ENCODE assay signal across 1 fruit fly cellular context in the genomic region with DNA sequence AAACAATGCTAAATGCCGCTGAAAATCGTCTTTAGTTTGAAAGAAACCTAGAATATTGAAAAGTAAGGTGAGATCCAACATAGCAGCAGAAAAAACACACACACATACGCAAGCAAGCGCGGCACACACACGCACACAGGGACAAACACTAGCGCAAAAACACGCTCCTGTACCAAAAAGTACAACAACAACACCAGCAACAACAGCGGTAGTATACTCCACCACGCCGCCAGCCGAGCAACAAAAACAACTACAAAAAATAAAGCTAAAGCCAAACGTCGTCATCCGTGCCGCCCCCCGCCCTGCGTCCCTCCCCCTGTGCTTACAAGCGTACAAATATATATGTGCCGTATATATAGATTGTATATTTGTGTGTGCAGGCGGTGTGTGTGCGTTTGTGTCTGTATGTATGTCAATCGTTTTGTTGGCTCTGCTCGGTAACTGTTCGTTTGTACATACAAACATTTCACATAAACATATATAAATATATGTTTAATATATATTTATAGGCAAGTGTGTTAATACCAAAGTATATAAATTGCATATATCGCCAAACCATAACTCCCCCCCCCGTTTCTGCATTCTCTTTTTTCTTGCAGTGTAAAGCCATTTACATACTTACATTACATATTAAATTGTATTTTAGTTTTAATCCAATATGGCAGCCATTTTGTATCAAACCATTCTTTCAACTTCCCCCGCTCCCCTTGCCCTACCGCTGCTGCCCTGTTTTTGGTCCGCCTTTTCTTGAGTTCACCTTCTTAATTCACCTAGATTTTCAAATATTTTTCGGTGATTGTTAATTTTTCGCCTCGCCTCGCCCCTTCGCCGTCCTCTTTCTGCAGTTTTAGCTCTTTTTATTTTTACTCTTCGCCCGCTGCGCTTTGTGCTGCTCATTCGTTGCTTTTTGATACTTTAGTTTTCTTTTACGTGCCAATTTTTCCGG.
TF ChIP-seq lines count a peak whose summit lies in the region.

No protein-coding gene starts in this region.

TF ChIP-seq in whole organism, embryonic, 481 proteins besides CTCF, POLR2A, EP300 and RAD21 (continued from another document):
- no peak for TF ChIP-seq Bteb2 (GFP tag; optimal IDR thresholded peaks at IDR 0.05; lab: Kevin White, UChicago)
- no peak for TF ChIP-seq stwl (tag; optimal IDR thresholded peaks at IDR 0.05; lab: Kevin White, UChicago)
- TF ChIP-seq ab (GFP tag; optimal IDR thresholded peaks at IDR 0.05; lab: Kevin White, UChicago): no peak
- TF ChIP-seq Dad (GFP tag; optimal IDR thresholded peaks at IDR 0.05; lab: Kevin White, UChicago): no peak
- TF ChIP-seq fd96Cb (tag; optimal IDR thresholded peaks at IDR 0.05; lab: Kevin White, UChicago): peak; percentile 9
- no peak for TF ChIP-seq CG10462 (GFP tag; optimal IDR thresholded peaks at IDR 0.05; lab: Kevin White, UChicago)
- 0 out of 3 replicates have a peak, but pooled peaks have one; percentile 21 for TF ChIP-seq tgo (GFP tag; IDR thresholded peaks at IDR 0.05; lab: Robert Waterston, UW)
- no peak for TF ChIP-seq mld (GFP tag; IDR thresholded peaks at IDR 0.05; lab: Robert Waterston, UW; ENCODE audit: partially characterized antibody)
- TF ChIP-seq gce (GFP tag; IDR thresholded peaks at IDR 0.05; lab: Robert Waterston, UW): no peak
- TF ChIP-seq lbe (GFP tag; optimal IDR thresholded peaks at IDR 0.05; lab: Kevin White, UChicago): peak; percentile 7
- peak; percentile 4 for TF ChIP-seq CG10209 (GFP tag; optimal IDR thresholded peaks at IDR 0.05; lab: Kevin White, UChicago)
- TF ChIP-seq Aef1 (GFP tag; IDR thresholded peaks at IDR 0.05; lab: Robert Waterston, UW): peak; percentile 51; the same call in 2 of the 3 replicates
- TF ChIP-seq CG4328 (GFP tag; optimal IDR thresholded peaks at IDR 0.05; lab: Kevin White, UChicago): no peak
- peak; percentile 45 for TF ChIP-seq zf30C (GFP tag; optimal IDR thresholded peaks at IDR 0.05; lab: Kevin White, UChicago)
- TF ChIP-seq Med (GFP tag; lab: Kevin White, UChicago): peak; percentile 31
- TF ChIP-seq az2 (GFP tag; optimal IDR thresholded peaks at IDR 0.05; lab: Kevin White, UChicago): peak; percentile 7
- peak; percentile 26 for TF ChIP-seq CG15269 (tag; optimal IDR thresholded peaks at IDR 0.05; lab: Kevin White, UChicago)
- no peak for TF ChIP-seq CG18262 (tag; optimal IDR thresholded peaks at IDR 0.05; lab: Kevin White, UChicago)
- no peak for TF ChIP-seq CG43689 (GFP tag; IDR thresholded peaks at IDR 0.05; lab: Robert Waterston, UW)
- TF ChIP-seq Sry-β (GFP tag; optimal IDR thresholded peaks at IDR 0.05; lab: Kevin White, UChicago): no peak
- TF ChIP-seq Xrp1 (GFP tag; IDR thresholded peaks at IDR 0.05; lab: Robert Waterston, UW): peak; percentile 47; the same call in 1 of the 2 replicates
- 0 out of 2 replicates have a peak, but pooled peaks have one; percentile 24 for TF ChIP-seq Ada2b (GFP tag; IDR thresholded peaks at IDR 0.05; lab: Robert Waterston, UW)
- TF ChIP-seq phol (tag; optimal IDR thresholded peaks at IDR 0.05; lab: Kevin White, UChicago): peak; percentile 73
- no peak for TF ChIP-seq mirr (GFP tag; optimal IDR thresholded peaks at IDR 0.05; lab: Kevin White, UChicago)
- peak; percentile 26; the same call in 1 of the 2 replicates for TF ChIP-seq slbo (GFP tag; IDR thresholded peaks at IDR 0.05; lab: Robert Waterston, UW)
- no peak for TF ChIP-seq CG1832 (GFP tag; optimal IDR thresholded peaks at IDR 0.05; lab: Kevin White, UChicago)
- TF ChIP-seq CG7786 (GFP tag; optimal IDR thresholded peaks at IDR 0.05; lab: Kevin White, UChicago): no peak
- TF ChIP-seq crol (GFP tag; IDR thresholded peaks at IDR 0.05; lab: Robert Waterston, UW): peak; percentile 87
- peak; percentile 6 for TF ChIP-seq ewg (GFP tag; optimal IDR thresholded peaks at IDR 0.05; lab: Kevin White, UChicago)
- TF ChIP-seq gfzf (GFP tag; optimal IDR thresholded peaks at IDR 0.05; lab: Kevin White, UChicago): no peak
- no peak for TF ChIP-seq HHEX (GFP tag; optimal IDR thresholded peaks at IDR 0.05; lab: Kevin White, UChicago)
- TF ChIP-seq Dip2 (GFP tag; IDR thresholded peaks at IDR 0.05; lab: Robert Waterston, UW): no peak
- peak; percentile 15 for TF ChIP-seq CG12659 (GFP tag; optimal IDR thresholded peaks at IDR 0.05; lab: Kevin White, UChicago)
- TF ChIP-seq Mes4 (GFP tag; optimal IDR thresholded peaks at IDR 0.05; lab: Kevin White, UChicago): no peak
- no peak for TF ChIP-seq CG10267 (tag; optimal IDR thresholded peaks at IDR 0.05; lab: Kevin White, UChicago)
- TF ChIP-seq CG10654 (GFP tag; optimal IDR thresholded peaks at IDR 0.05; lab: Kevin White, UChicago): peak; percentile 16
- TF ChIP-seq sob (GFP tag; IDR thresholded peaks at IDR 0.05; lab: Robert Waterston, UW): 0 out of 2 replicates have a peak, but pooled peaks have one; percentile 5
- no peak for TF ChIP-seq zfh2 (GFP tag; optimal IDR thresholded peaks at IDR 0.05; lab: Kevin White, UChicago)
- no peak for TF ChIP-seq CG6683 (GFP tag; optimal IDR thresholded peaks at IDR 0.05; lab: Kevin White, UChicago)
- TF ChIP-seq MBD-R2 (GFP tag; IDR thresholded peaks at IDR 0.05; lab: Robert Waterston, UW): no peak; the same call in 1 of the 2 replicates
- no peak for TF ChIP-seq tx (GFP tag; optimal IDR thresholded peaks at IDR 0.05; lab: Kevin White, UChicago)
- TF ChIP-seq Sox102F (GFP tag; optimal IDR thresholded peaks at IDR 0.05; lab: Kevin White, UChicago): peak; percentile 51
- no peak for TF ChIP-seq C15 (GFP tag; IDR thresholded peaks at IDR 0.05; lab: Robert Waterston, UW)
- no peak for TF ChIP-seq CG8089 (GFP tag; optimal IDR thresholded peaks at IDR 0.05; lab: Kevin White, UChicago)
- TF ChIP-seq Sry-δ (GFP tag; optimal IDR thresholded peaks at IDR 0.05; lab: Kevin White, UChicago): no peak
- TF ChIP-seq CG18764 (GFP tag; optimal IDR thresholded peaks at IDR 0.05; lab: Kevin White, UChicago): no peak
- no peak for TF ChIP-seq insv (GFP tag; optimal IDR thresholded peaks at IDR 0.05; lab: Kevin White, UChicago)
- TF ChIP-seq CG34224 (GFP tag; IDR thresholded peaks at IDR 0.05; lab: Robert Waterston, UW; ENCODE audit: partially characterized antibody): peak; percentile 12; the same call in 1 of the 3 replicates
- TF ChIP-seq Antp (GFP tag; optimal IDR thresholded peaks at IDR 0.05; lab: Kevin White, UChicago): no peak
- TF ChIP-seq Deaf1 (tag; optimal IDR thresholded peaks at IDR 0.05; lab: Kevin White, UChicago): peak; percentile 63
- TF ChIP-seq CG11696 (GFP tag; IDR thresholded peaks at IDR 0.05; lab: Robert Waterston, UW): no peak
- TF ChIP-seq BtbVII (GFP tag; optimal IDR thresholded peaks at IDR 0.05; lab: Kevin White, UChicago): peak; percentile 16
- no peak for TF ChIP-seq bsh (GFP tag; optimal IDR thresholded peaks at IDR 0.05; lab: Kevin White, UChicago)
- TF ChIP-seq zen2 (GFP tag; IDR thresholded peaks at IDR 0.05; lab: Robert Waterston, UW; ENCODE audit: partially characterized antibody): 0 out of 3 replicates have a peak, but pooled peaks have one; percentile 22
- peak; percentile 53 for TF ChIP-seq Ets65A (GFP tag; lab: Kevin White, UChicago)
- no peak for TF ChIP-seq Ets97D (GFP tag; optimal IDR thresholded peaks at IDR 0.05; lab: Kevin White, UChicago)
- no peak for TF ChIP-seq CG12942 (GFP tag; optimal IDR thresholded peaks at IDR 0.05; lab: Kevin White, UChicago)
- no peak for TF ChIP-seq CG3847 (GFP tag; IDR thresholded peaks at IDR 0.05; lab: Robert Waterston, UW)
- TF ChIP-seq Rfx (GFP tag; IDR thresholded peaks at IDR 0.05; lab: Robert Waterston, UW): peak; percentile 46
- TF ChIP-seq Six4 (GFP tag; optimal IDR thresholded peaks at IDR 0.05; lab: Kevin White, UChicago): no peak
- TF ChIP-seq dimm (GFP tag; IDR thresholded peaks at IDR 0.05; lab: Robert Waterston, UW): no peak
- TF ChIP-seq Abd-B (GFP tag; optimal IDR thresholded peaks at IDR 0.05; lab: Kevin White, UChicago): no peak
- TF ChIP-seq gem (tag; optimal IDR thresholded peaks at IDR 0.05; lab: Kevin White, UChicago): no peak
- no peak for TF ChIP-seq knrl (GFP tag; IDR thresholded peaks at IDR 0.05; lab: Robert Waterston, UW; ENCODE audit: partially characterized antibody)
- no peak for TF ChIP-seq CG17328 (GFP tag; IDR thresholded peaks at IDR 0.05; lab: Robert Waterston, UW)
- no peak for TF ChIP-seq disco-r (GFP tag; optimal IDR thresholded peaks at IDR 0.05; lab: Kevin White, UChicago)
- TF ChIP-seq Stat92E (GFP tag; optimal IDR thresholded peaks at IDR 0.05; lab: Kevin White, UChicago): peak in 1 of 3 experiments; percentile 12
- no peak for TF ChIP-seq CG32767 (GFP tag; IDR thresholded peaks at IDR 0.05; lab: Robert Waterston, UW)
- TF ChIP-seq CG10565 (GFP tag; optimal IDR thresholded peaks at IDR 0.05; lab: Kevin White, UChicago): no peak
- TF ChIP-seq nerfin-2 (GFP tag; IDR thresholded peaks at IDR 0.05; lab: Robert Waterston, UW; ENCODE audit: partially characterized antibody): no peak
- no peak for TF ChIP-seq CG6791 (GFP tag; IDR thresholded peaks at IDR 0.05; lab: Robert Waterston, UW; ENCODE audit: partially characterized antibody)
- no peak for TF ChIP-seq D (optimal IDR thresholded peaks at IDR 0.05; lab: Kevin White, UChicago)
- TF ChIP-seq D (GFP tag; optimal IDR thresholded peaks at IDR 0.05; lab: Kevin White, UChicago): no peak
- TF ChIP-seq HmgZ (tag; optimal IDR thresholded peaks at IDR 0.05; lab: Kevin White, UChicago): peak; percentile 14
- TF ChIP-seq sens (GFP tag; lab: Kevin White, UChicago): peak; percentile 45
- TF ChIP-seq trh (GFP tag; optimal IDR thresholded peaks at IDR 0.05; lab: Kevin White, UChicago): no peak
- TF ChIP-seq corto (GFP tag; optimal IDR thresholded peaks at IDR 0.05; lab: Kevin White, UChicago): no peak
- TF ChIP-seq trem (tag; optimal IDR thresholded peaks at IDR 0.05; lab: Kevin White, UChicago): no peak
- no peak for TF ChIP-seq CG17186 (GFP tag; optimal IDR thresholded peaks at IDR 0.05; lab: Kevin White, UChicago)
- no peak for TF ChIP-seq Tbp (GFP tag; optimal IDR thresholded peaks at IDR 0.05; lab: Kevin White, UChicago)
- TF ChIP-seq cato (GFP tag; optimal IDR thresholded peaks at IDR 0.05; lab: Kevin White, UChicago; ENCODE audit: borderline replicate concordance): no peak
- no peak for TF ChIP-seq lmd (GFP tag; IDR thresholded peaks at IDR 0.05; lab: Robert Waterston, UW)
- no peak for TF ChIP-seq abd-A (tag; optimal IDR thresholded peaks at IDR 0.05; lab: Kevin White, UChicago)
- peak; percentile 27 for TF ChIP-seq Oli (tag; optimal IDR thresholded peaks at IDR 0.05; lab: Kevin White, UChicago)
- TF ChIP-seq tup (GFP tag; optimal IDR thresholded peaks at IDR 0.05; lab: Kevin White, UChicago): no peak
- peak; percentile 29 for TF ChIP-seq CG10979 (tag; optimal IDR thresholded peaks at IDR 0.05; lab: Kevin White, UChicago)
- no peak for TF ChIP-seq CG9932 (GFP tag; IDR thresholded peaks at IDR 0.05; lab: Robert Waterston, UW)
- 0 out of 2 replicates have a peak, but pooled peaks have one; percentile 21 for TF ChIP-seq Bgb (GFP tag; IDR thresholded peaks at IDR 0.05; lab: Robert Waterston, UW; ENCODE audit: partially characterized antibody)
- TF ChIP-seq CG4854 (GFP tag; optimal IDR thresholded peaks at IDR 0.05; lab: Kevin White, UChicago): no peak
- TF ChIP-seq Bdp1 (GFP tag; optimal IDR thresholded peaks at IDR 0.05; lab: Kevin White, UChicago): no peak
- peak; percentile 19 for TF ChIP-seq CG17359 (tag; optimal IDR thresholded peaks at IDR 0.05; lab: Kevin White, UChicago)
- TF ChIP-seq CG17385 (GFP tag; optimal IDR thresholded peaks at IDR 0.05; lab: Kevin White, UChicago): peak; percentile 37
- TF ChIP-seq sqz (GFP tag; optimal IDR thresholded peaks at IDR 0.05; lab: Kevin White, UChicago): no peak
- no peak for TF ChIP-seq hkb (optimal IDR thresholded peaks at IDR 0.05; lab: Kevin White, UChicago)
- TF ChIP-seq hkb (GFP tag; IDR thresholded peaks at IDR 0.05; lab: Robert Waterston, UW): peak; percentile 44; the same call in 1 of the 2 replicates
- no peak for TF ChIP-seq Dp (GFP tag; optimal IDR thresholded peaks at IDR 0.05; lab: Kevin White, UChicago)
- peak; percentile 51; the same call in 1 of the 2 replicates for TF ChIP-seq Adf1 (GFP tag; IDR thresholded peaks at IDR 0.05; lab: Robert Waterston, UW)
- no peak for TF ChIP-seq Chrac-16 (GFP tag; optimal IDR thresholded peaks at IDR 0.05; lab: Kevin White, UChicago)
- peak; percentile 30 for TF ChIP-seq Meics (GFP tag; optimal IDR thresholded peaks at IDR 0.05; lab: Kevin White, UChicago)
- TF ChIP-seq usp (GFP tag; optimal IDR thresholded peaks at IDR 0.05; lab: Kevin White, UChicago): no peak
- TF ChIP-seq oc (tag; optimal IDR thresholded peaks at IDR 0.05; lab: Kevin White, UChicago): no peak
- no peak for TF ChIP-seq so (GFP tag; IDR thresholded peaks at IDR 0.05; lab: Robert Waterston, UW)
- TF ChIP-seq row (GFP tag; IDR thresholded peaks at IDR 0.05; lab: Robert Waterston, UW): peak; percentile 23; the same call in 1 of the 3 replicates
- TF ChIP-seq ase (GFP tag; IDR thresholded peaks at IDR 0.05; lab: Robert Waterston, UW): peak; percentile 29; the same call in 1 of the 3 replicates
- peak; percentile 18; the same call in 1 of the 3 replicates for TF ChIP-seq Dbx (GFP tag; IDR thresholded peaks at IDR 0.05; lab: Robert Waterston, UW)
- peak; percentile 9 for TF ChIP-seq cwo (GFP tag; optimal IDR thresholded peaks at IDR 0.05; lab: Kevin White, UChicago)
- peak; percentile 5 for TF ChIP-seq CG12391 (tag; optimal IDR thresholded peaks at IDR 0.05; lab: Kevin White, UChicago)
- TF ChIP-seq HmgD (GFP tag; optimal IDR thresholded peaks at IDR 0.05; lab: Kevin White, UChicago): no peak
- no peak for TF ChIP-seq ham (GFP tag; IDR thresholded peaks at IDR 0.05; lab: Robert Waterston, UW)
